Worm (Caenorhabditis elegans) whole organism, young adult: ENCODE data around the gene E01B7.2.

Experiments
- aptf-2 ChIP-seq: fragments of 200-800 bp; sonication (Bioruptor generic); conservative IDR thresholded peaks from 2 replicates; pipeline ENCODE4 v1.3.6; 2022; ENCODE audit warnings: missing genetic modification reagents, missing genetic modification characterization, missing compliant biosample characterization
- egrh-3 ChIP-seq: fragments of 200-800 bp; sonication (Bioruptor generic); IDR thresholded peaks from 2 replicates; pipeline ENCODE4 v1.3.6; 2022; ENCODE audit warnings: missing genetic modification reagents, missing genetic modification characterization, missing compliant biosample characterization
- hmg-1.2 ChIP-seq: fragments of 200-800 bp; sonication (Bioruptor generic); IDR thresholded peaks from 2 replicates; pipeline ENCODE4 v1.3.6; 2022; ENCODE audit warnings: missing genetic modification reagents, missing genetic modification characterization, missing compliant biosample characterization
- hsf-1 ChIP-seq: fragments of 200-800 bp; sonication (Bioruptor generic); IDR thresholded peaks from 2 replicates; pipeline ENCODE4 v1.3.6; 2022; ENCODE audit warnings: missing genetic modification reagents, missing genetic modification characterization, missing compliant biosample characterization
- pha-4 ChIP-seq: fragments of 150-350 bp; sonication (generic microtip); optimal IDR thresholded peaks from 2 replicates; lab custom pipeline; 2014; ENCODE audit warnings: missing biosample characterization, missing genetic modification reagents, missing genetic modification characterization
- sea-2 ChIP-seq: fragments of 200-800 bp; sonication (Bioruptor generic); IDR thresholded peaks from 2 replicates; pipeline ENCODE4 v1.3.6; 2022; ENCODE audit warnings: missing genetic modification characterization, missing compliant biosample characterization
- snpc-4 ChIP-seq, 5 experiments: fragments of 150-350 bp in 1 of 5; sonication (generic microtip) in 4 of 5; optimal IDR thresholded peaks; 2 replicates each; lab custom pipeline; 2014 to 2018; ENCODE audit warnings: missing genetic modification characterization in 5 of 5, missing biosample characterization in 3 of 5, antibody characterized with exemption in 2 of 5, mild to moderate bottlenecking in 2 of 5, missing compliant biosample characterization in 2 of 5, missing genotype in 2 of 5, moderate library complexity in 2 of 5, missing genetic modification reagents in 1 of 5
- somi-1 ChIP-seq: fragments of 200-800 bp; sonication (Bioruptor generic); optimal IDR thresholded peaks from 2 replicates; lab custom pipeline; 2018; ENCODE audit warnings: mild to moderate bottlenecking, missing genetic modification characterization, missing compliant biosample characterization
- unc-62 ChIP-seq: fragments of 150-350 bp; optimal IDR thresholded peaks from 2 replicates; lab custom pipeline; 2014; ENCODE audit warnings: missing biosample characterization, missing genetic modification reagents, missing genetic modification characterization

DNA sequence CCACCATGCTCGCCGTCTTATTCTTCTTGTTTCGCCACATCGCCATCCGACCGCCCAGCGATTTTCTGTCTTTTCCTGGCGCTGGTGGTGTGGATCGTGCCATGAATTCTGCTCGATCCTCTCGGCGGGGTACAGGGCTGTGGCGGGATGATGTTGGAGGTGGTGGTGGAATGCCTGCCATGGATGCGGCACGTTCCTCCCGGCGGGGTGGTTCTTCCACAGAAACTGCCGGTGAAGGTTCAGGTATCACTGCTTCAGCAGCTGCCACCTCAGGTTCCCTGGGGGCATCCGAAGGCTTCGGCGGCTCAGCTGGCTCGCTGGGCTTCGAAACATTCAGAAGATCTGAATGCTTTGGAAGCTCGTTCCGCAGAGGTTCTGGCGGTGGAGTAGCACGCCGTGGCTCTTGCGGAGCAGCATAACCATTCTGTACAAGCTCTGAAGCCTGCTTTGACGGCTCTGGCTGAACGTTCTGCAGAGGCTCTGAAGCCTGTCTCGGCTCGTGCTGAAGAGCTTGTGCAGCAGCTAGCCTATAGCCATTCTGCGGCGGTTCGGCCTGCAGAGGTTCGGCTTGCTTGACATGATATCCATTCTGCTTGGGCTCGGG is 23.4 kb downstream of the E01B7.2 start:
- no peak for TF ChIP-seq hmg-1.2 (GFP tag; lab: Robert Waterston, UW)
- TF ChIP-seq egrh-3 (GFP tag; lab: Robert Waterston, UW) = peak; percentile 69; the same call in 1 of the 2 replicates
- no peak for TF ChIP-seq sea-2 (GFP tag; lab: Robert Waterston, UW)
- TF ChIP-seq hsf-1 (GFP tag; lab: Robert Waterston, UW) = no peak
- no peak for TF ChIP-seq aptf-2 (GFP tag; lab: Robert Waterston, UW)
- TF ChIP-seq pha-4 (tag; lab: Kevin White, UChicago) = no peak
- no peak for TF ChIP-seq somi-1 (GFP tag; lab: Kevin White, UChicago)
- no peak for TF ChIP-seq unc-62 (GFP tag; lab: Kevin White, UChicago)
- TF ChIP-seq snpc-4 (GFP tag; optimal IDR thresholded peaks at IDR 0.05; lab: Kevin White, UChicago) = no peak
- TF ChIP-seq snpc-4 (tag; optimal IDR thresholded peaks at IDR 0.05; lab: Kevin White, UChicago) = no peak
